Fruit fly (Drosophila melanogaster) whole organism, adult: ENCODE measurements around the gene CG34280.
A peak's percentile ranks its signal among the peaks of the same experiment; 100 is the strongest.

Experiments
- CG11617 ChIP-seq: fragments of 200-800 bp; sonication (Bioruptor generic); optimal IDR thresholded peaks from 2 replicates; lab custom pipeline; 2017; ENCODE audit warnings: mild to moderate bottlenecking, missing biosample characterization, missing genetic modification reagents, missing genetic modification characterization
- CG12768 ChIP-seq: fragments of 200-800 bp; sonication (Bioruptor generic); optimal IDR thresholded peaks from 2 replicates; lab custom pipeline; 2017; ENCODE audit warnings: missing biosample characterization, missing genetic modification characterization, mild to moderate bottlenecking, moderate library complexity, missing genetic modification reagents
- CG14711 ChIP-seq: fragments of 200-800 bp; sonication (Bioruptor generic); optimal IDR thresholded peaks from 2 replicates; lab custom pipeline; 2018; ENCODE audit warnings: missing biosample characterization, mild to moderate bottlenecking, missing genetic modification characterization, moderate library complexity
- CG1620 ChIP-seq: fragments of 200-800 bp; sonication (Bioruptor generic); optimal IDR thresholded peaks from 2 replicates; lab custom pipeline; 2016; ENCODE audit warnings: missing biosample characterization, missing genetic modification characterization
- CG33017 ChIP-seq: fragments of 200-800 bp; sonication (Bioruptor generic); optimal IDR thresholded peaks from 2 replicates; lab custom pipeline; 2018; ENCODE audit warnings: missing biosample characterization, mild to moderate bottlenecking, missing genetic modification characterization, moderate library complexity
- CG7045 ChIP-seq: fragments of 200-800 bp; sonication (Bioruptor generic); optimal IDR thresholded peaks from 2 replicates; lab custom pipeline; 2017; ENCODE audit warnings: missing biosample characterization, mild to moderate bottlenecking, missing genetic modification characterization
- CG7101 ChIP-seq: fragments of 200-800 bp; sonication (Bioruptor generic); optimal IDR thresholded peaks from 2 replicates; lab custom pipeline; 2018; ENCODE audit warnings: missing biosample characterization, mild to moderate bottlenecking, missing genetic modification characterization, moderate library complexity
- Hr96 ChIP-seq: fragments of 200-800 bp; sonication (Bioruptor generic); optimal IDR thresholded peaks from 2 replicates; lab custom pipeline; 2016; ENCODE audit warnings: missing biosample characterization, missing genetic modification characterization
- Mnt ChIP-seq: fragments of 200-800 bp; sonication (Bioruptor generic); optimal IDR thresholded peaks from 2 replicates; lab custom pipeline; 2016; ENCODE audit warnings: missing biosample characterization, mild to moderate bottlenecking, missing genetic modification characterization
- cnc ChIP-seq, 2 experiments: fragments of >200 bp; optimal IDR thresholded peaks; 2 replicates each; lab custom pipeline; 2017
- kay ChIP-seq: fragments of 200-800 bp; sonication (Bioruptor generic); peaks from one replicate; lab custom pipeline; 2016; ENCODE audit warnings: missing biosample characterization, missing genetic modification characterization, borderline replicate concordance
- ovo ChIP-seq: fragments of 200-800 bp; sonication (Bioruptor generic); optimal IDR thresholded peaks from 2 replicates; lab custom pipeline; 2016; ENCODE audit warnings: missing biosample characterization, missing genetic modification characterization
- tj ChIP-seq: fragments of 200-800 bp; sonication (Bioruptor generic); optimal IDR thresholded peaks from 3 replicates; lab custom pipeline; 2017; ENCODE audit warnings: missing biosample characterization, mild to moderate bottlenecking, missing genetic modification characterization, moderate library complexity

- TF ChIP-seq CG12768 (GFP tag; lab: Kevin White, UChicago), result no peak
- no peak for TF ChIP-seq CG33017 (tag; lab: Kevin White, UChicago)
- TF ChIP-seq kay (GFP tag; lab: Kevin White, UChicago), result peak; percentile 56
- TF ChIP-seq CG11617, result no peak
- no peak for TF ChIP-seq Mnt (GFP tag; lab: Kevin White, UChicago)
- TF ChIP-seq CG7045, result no peak
- no peak for TF ChIP-seq CG14711 (tag; lab: Kevin White, UChicago)
- no peak for TF ChIP-seq cnc (optimal IDR thresholded peaks at IDR 0.05; lab: Kevin White, UChicago)
- TF ChIP-seq CG1620 (GFP tag; lab: Kevin White, UChicago), result no peak
- no peak for TF ChIP-seq Hr96 (GFP tag; lab: Kevin White, UChicago)
- no peak for TF ChIP-seq CG7101
- TF ChIP-seq ovo (GFP tag; lab: Kevin White, UChicago), result no peak
- peak; percentile 44 for TF ChIP-seq tj (GFP tag; lab: Kevin White, UChicago)
Measured at dm6 chr3R:17379742-17380141, 23.8 kb downstream of the CG34280 start, which contains the start of gene lute.
